Fruit fly (Drosophila melanogaster): ENCODE results near the gene Srlp.
A peak's percentile ranks its signal among the peaks of the same experiment; 100 is the strongest.

The Srlp gene

dm6 chr3R:12401672-12402296 lies 32.1 kb upstream of the Srlp start, which contains the start of gene DNAlig3 (continued):
- TF ChIP-seq Bgb (GFP tag; IDR thresholded peaks at IDR 0.05; ENCODE audit: partially characterized antibody) (peak; percentile 33; the same call in 1 of the 2 replicates), Mad (GFP tag; optimal IDR thresholded peaks at IDR 0.05) (no peak), CG32767 (GFP tag; IDR thresholded peaks at IDR 0.05) (no peak), CG7271 (tag; optimal IDR thresholded peaks at IDR 0.05) (no peak), Dll (GFP tag; IDR thresholded peaks at IDR 0.05; ENCODE audit: partially characterized antibody) (peak; percentile 73), scrt (GFP tag; optimal IDR thresholded peaks at IDR 0.05) (peak; percentile 53), ci (GFP tag; IDR thresholded peaks at IDR 0.05) (peak; percentile 49; the same call in 1 of the 3 replicates), MESR4 (GFP tag; optimal IDR thresholded peaks at IDR 0.05) (peak; percentile 23), Sin3A (optimal IDR thresholded peaks at IDR 0.05) (no peak), CG4730 (GFP tag; IDR thresholded peaks at IDR 0.05) (no peak), CTCF (GFP tag; optimal IDR thresholded peaks at IDR 0.05) (peak; percentile 45), stwl (tag; optimal IDR thresholded peaks at IDR 0.05) (peak; percentile 64), BEAF-32 (GFP tag; optimal IDR thresholded peaks at IDR 0.05) (peak; percentile 68), Scr (GFP tag; IDR thresholded peaks at IDR 0.05; ENCODE audit: partially characterized antibody) (peak; percentile 60), sob (GFP tag; IDR thresholded peaks at IDR 0.05) (no peak), odd (GFP tag; optimal IDR thresholded peaks at IDR 0.05) (no peak), zen2 (GFP tag; IDR thresholded peaks at IDR 0.05; ENCODE audit: partially characterized antibody) (peak; percentile 68; the same call in 2 of the 3 replicates), pzg (GFP tag; optimal IDR thresholded peaks at IDR 0.05) (peak; percentile 68), gfzf (GFP tag; optimal IDR thresholded peaks at IDR 0.05) (peak; percentile 27), crol (GFP tag; IDR thresholded peaks at IDR 0.05) (no peak), h (optimal IDR thresholded peaks at IDR 0.05) (no peak), CG17802 (tag; optimal IDR thresholded peaks at IDR 0.05) (no peak), tna (GFP tag; IDR thresholded peaks at IDR 0.05; ENCODE audit: partially characterized antibody) (0 out of 2 replicates have a peak, but pooled peaks have one; percentile 25), dm (GFP tag; optimal IDR thresholded peaks at IDR 0.05) (peak; percentile 37), kah (GFP tag; optimal IDR thresholded peaks at IDR 0.05) (peak; percentile 1), CG12744 (GFP tag; optimal IDR thresholded peaks at IDR 0.05) (no peak), chm (GFP tag; IDR thresholded peaks at IDR 0.05) (no peak), CG4617 (GFP tag; optimal IDR thresholded peaks at IDR 0.05; ENCODE audit: borderline replicate concordance) (peak; percentile 2), inv (GFP tag; IDR thresholded peaks at IDR 0.05; ENCODE audit: partially characterized antibody) (peak; percentile 25; the same call in 1 of the 2 replicates), chinmo (GFP tag; IDR thresholded peaks at IDR 0.05; ENCODE audit: partially characterized antibody) (0 out of 4 replicates have a peak, but pooled peaks have one; percentile 27), trem (tag; optimal IDR thresholded peaks at IDR 0.05) (peak; percentile 23), hb (GFP tag; IDR thresholded peaks at IDR 0.05; ENCODE audit: partially characterized antibody) (0 out of 3 replicates have a peak, but pooled peaks have one; percentile 64), CG15601 (tag; optimal IDR thresholded peaks at IDR 0.05) (no peak), hbn (GFP tag; IDR thresholded peaks at IDR 0.05; ENCODE audit: partially characterized antibody) (peak; percentile 48), oc (tag; optimal IDR thresholded peaks at IDR 0.05) (no peak), Dp (GFP tag; optimal IDR thresholded peaks at IDR 0.05) (peak; percentile 86), CG34422 (GFP tag; IDR thresholded peaks at IDR 0.05) (no peak; the same call in 2 of the 3 replicates), CG13894 (tag; optimal IDR thresholded peaks at IDR 0.05) (no peak), knrl (GFP tag; IDR thresholded peaks at IDR 0.05; ENCODE audit: partially characterized antibody) (0 out of 3 replicates have a peak, but pooled peaks have one; percentile 28), Myb (GFP tag; optimal IDR thresholded peaks at IDR 0.05) (peak; percentile 95), CG6683 (GFP tag; optimal IDR thresholded peaks at IDR 0.05) (peak; percentile 8), Fer1 (GFP tag; optimal IDR thresholded peaks at IDR 0.05) (peak; percentile 21), her (GFP tag; optimal IDR thresholded peaks at IDR 0.05) (peak; percentile 39), CG8290 (GFP tag; optimal IDR thresholded peaks at IDR 0.05) (no peak), CG8290 (tag; optimal IDR thresholded peaks at IDR 0.05) (peak in 1 of 2 experiments; percentile 40), CG6654 (GFP tag; optimal IDR thresholded peaks at IDR 0.05) (no peak), bigmax (GFP tag; optimal IDR thresholded peaks at IDR 0.05) (peak; percentile 8), CG34376 (GFP tag; optimal IDR thresholded peaks at IDR 0.05) (peak; percentile 44), Sox102F (GFP tag; optimal IDR thresholded peaks at IDR 0.05) (no peak)
